Worm (Caenorhabditis elegans) whole organism, L4 larva: Measurements from ENCODE around the gene nsun-5.

ENCODE experiments used
- dve-1 ChIP-seq: sonication (generic microtip); optimal IDR thresholded peaks from 2 replicates; lab custom pipeline; 2017; ENCODE audit warnings: antibody characterized with exemption, mild to moderate bottlenecking, missing genetic modification characterization, missing compliant biosample characterization; ENCODE audit not compliant: insufficient read depth
- egl-27 ChIP-seq: sonication (generic microtip); optimal IDR thresholded peaks from 3 replicates; lab custom pipeline; 2017; ENCODE audit warnings: missing biosample characterization, missing genetic modification reagents, missing genetic modification characterization
- mes-2 ChIP-seq: sonication (generic microtip); optimal IDR thresholded peaks from 2 replicates; lab custom pipeline; 2016; ENCODE audit warnings: missing genotype, mild to moderate bottlenecking, missing genetic modification characterization, missing compliant biosample characterization; ENCODE audit not compliant: poor library complexity, severe bottlenecking
- nhr-28 ChIP-seq: fragments of 150-350 bp; optimal IDR thresholded peaks from 2 replicates; lab custom pipeline; 2014; ENCODE audit warnings: missing biosample characterization, missing genetic modification characterization
- nhr-48 ChIP-seq: sonication (generic microtip); optimal IDR thresholded peaks from 2 replicates; lab custom pipeline; 2016; ENCODE audit warnings: mild to moderate bottlenecking, missing genetic modification characterization, missing compliant biosample characterization
- nhr-76 ChIP-seq: fragments of 150-350 bp; optimal IDR thresholded peaks from 2 replicates; lab custom pipeline; 2014; ENCODE audit warnings: missing biosample characterization, missing genetic modification characterization
- snpc-1.2 ChIP-seq: fragments of 200-800 bp; sonication (Bioruptor generic); IDR thresholded peaks from 2 replicates; pipeline ENCODE4 v1.3.6; 2022; ENCODE audit warnings: missing genetic modification reagents, missing genetic modification characterization, missing compliant biosample characterization
- unc-130 ChIP-seq: sonication (generic microtip); optimal IDR thresholded peaks from 2 replicates; lab custom pipeline; 2016; ENCODE audit warnings: missing genetic modification reagents, missing genetic modification characterization, missing compliant biosample characterization
- zag-1 ChIP-seq: fragments of 150-350 bp; optimal IDR thresholded peaks from 2 replicates; lab custom pipeline; 2014; ENCODE audit warnings: missing biosample characterization, missing genetic modification characterization

- TF ChIP-seq nhr-28: no peak
- TF ChIP-seq egl-27 (tag; lab: Kevin White, UChicago): no peak
- no peak for TF ChIP-seq snpc-1.2 (GFP tag; lab: Robert Waterston, UW)
- TF ChIP-seq nhr-48: no peak
- TF ChIP-seq mes-2: no peak
- no peak for TF ChIP-seq dve-1 (tag; lab: Kevin White, UChicago)
- no peak for TF ChIP-seq nhr-76
- no peak for TF ChIP-seq zag-1
- TF ChIP-seq unc-130: no peak
Measured at ce11 chrII:14940980-14941379, 28.4 kb upstream of the nsun-5 start.
